Worm (Caenorhabditis elegans) whole organism, late embryonic: ENCODE data around the gene sri-45.
"Not testable (repeated sequence)": the region's sequence is repeated elsewhere in the genome, so short reads cannot be mapped to it uniquely, and the experiment has no call there.

ENCODE experiments used
- C38D4.7 ChIP-seq: fragments of 200-800 bp; sonication (Bioruptor generic); optimal IDR thresholded peaks from 2 replicates; lab custom pipeline; 2018; ENCODE audit warnings: mild to moderate bottlenecking, missing genetic modification characterization, moderate library complexity, missing compliant biosample characterization
- ahr-1 ChIP-seq: sonication (generic microtip); optimal IDR thresholded peaks from 2 replicates; lab custom pipeline; 2016; ENCODE audit warnings: missing genetic modification characterization, missing compliant biosample characterization
- ceh-14 ChIP-seq: sonication (generic microtip); optimal IDR thresholded peaks from 2 replicates; lab custom pipeline; 2016; ENCODE audit warnings: missing genotype, missing genetic modification characterization, missing compliant biosample characterization
- ceh-18 ChIP-seq: sonication (generic microtip); optimal IDR thresholded peaks from 2 replicates; lab custom pipeline; 2016; ENCODE audit warnings: missing genetic modification characterization, missing compliant biosample characterization
- ceh-19 ChIP-seq: fragments of 200-800 bp; sonication (Bioruptor generic); optimal IDR thresholded peaks from 2 replicates; lab custom pipeline; 2018; ENCODE audit warnings: mild to moderate bottlenecking, missing genetic modification characterization, missing compliant biosample characterization
- ceh-22 ChIP-seq: sonication (generic microtip); optimal IDR thresholded peaks from 2 replicates; lab custom pipeline; 2017; ENCODE audit warnings: missing biosample characterization, missing genetic modification characterization
- ceh-30 ChIP-seq: fragments of 150-350 bp; optimal IDR thresholded peaks from 2 replicates; lab custom pipeline; 2014; ENCODE audit warnings: missing biosample characterization, missing genetic modification characterization
- ceh-31 ChIP-seq: sonication (generic microtip); optimal IDR thresholded peaks from 2 replicates; lab custom pipeline; 2016; ENCODE audit warnings: missing genetic modification characterization, missing compliant biosample characterization
- ceh-48 ChIP-seq: sonication (generic microtip); optimal IDR thresholded peaks from 2 replicates; lab custom pipeline; 2016; ENCODE audit warnings: missing genetic modification characterization, inconsistent platforms, missing compliant biosample characterization
- ceh-9 ChIP-seq: sonication (generic microtip); optimal IDR thresholded peaks from 2 replicates; lab custom pipeline; 2016; ENCODE audit warnings: mild to moderate bottlenecking, missing genetic modification characterization, inconsistent platforms, missing compliant biosample characterization
- dmd-4 ChIP-seq: sonication (generic microtip); optimal IDR thresholded peaks from 2 replicates; lab custom pipeline; 2016; ENCODE audit warnings: borderline replicate concordance, missing genetic modification characterization, missing compliant biosample characterization
- eyg-1 ChIP-seq: sonication (generic microtip); optimal IDR thresholded peaks from 2 replicates; lab custom pipeline; 2016; ENCODE audit warnings: missing genotype, missing genetic modification characterization, missing compliant biosample characterization
- fkh-6 ChIP-seq: sonication (generic microtip); optimal IDR thresholded peaks from 2 replicates; lab custom pipeline; 2016; ENCODE audit warnings: missing genetic modification characterization, missing compliant biosample characterization
- hlh-15 ChIP-seq: sonication (generic microtip); optimal IDR thresholded peaks from 2 replicates; lab custom pipeline; 2016; ENCODE audit warnings: missing genetic modification characterization, missing compliant biosample characterization
- hlh-30 ChIP-seq: sonication (generic microtip); optimal IDR thresholded peaks from 2 replicates; lab custom pipeline; 2017; ENCODE audit warnings: antibody characterized with exemption, missing genetic modification characterization, missing compliant biosample characterization; ENCODE audit not compliant: insufficient read depth
- madf-2 ChIP-seq: sonication (generic microtip); optimal IDR thresholded peaks from 2 replicates; lab custom pipeline; 2017; ENCODE audit warnings: missing genetic modification characterization, missing compliant biosample characterization
- nhr-11 ChIP-seq: fragments of 150-350 bp; optimal IDR thresholded peaks from 2 replicates; lab custom pipeline; 2014; ENCODE audit warnings: missing biosample characterization, missing genetic modification characterization
- nhr-232 ChIP-seq: sonication (generic microtip); optimal IDR thresholded peaks from 2 replicates; lab custom pipeline; 2016; ENCODE audit warnings: missing genetic modification characterization, missing compliant biosample characterization
- odd-2 ChIP-seq: sonication (generic microtip); optimal IDR thresholded peaks from 2 replicates; lab custom pipeline; 2017; ENCODE audit warnings: antibody characterized with exemption, mild to moderate bottlenecking, missing genetic modification characterization, missing compliant biosample characterization
- pag-3 ChIP-seq: sonication (generic microtip); optimal IDR thresholded peaks from 2 replicates; lab custom pipeline; 2016; ENCODE audit warnings: missing compliant biosample characterization, missing genetic modification characterization, borderline replicate concordance
- pat-9 ChIP-seq: fragments of 200-800 bp; sonication (Bioruptor generic); optimal IDR thresholded peaks from 2 replicates; lab custom pipeline; 2018; ENCODE audit warnings: mild to moderate bottlenecking, missing genetic modification characterization, moderate library complexity, missing compliant biosample characterization
- pax-1 ChIP-seq: fragments of 150-350 bp; optimal IDR thresholded peaks from 2 replicates; lab custom pipeline; 2014; ENCODE audit warnings: missing biosample characterization, missing genetic modification characterization
- pha-2 ChIP-seq: sonication (generic microtip); optimal IDR thresholded peaks from 2 replicates; lab custom pipeline; 2017; ENCODE audit warnings: mild to moderate bottlenecking, missing genetic modification characterization, missing compliant biosample characterization
- pqm-1 ChIP-seq: sonication (generic microtip); optimal IDR thresholded peaks from 2 replicates; lab custom pipeline; 2016; ENCODE audit warnings: missing genetic modification characterization, missing compliant biosample characterization
- ref-2 ChIP-seq: sonication (generic microtip); optimal IDR thresholded peaks from 2 replicates; lab custom pipeline; 2016; ENCODE audit warnings: missing genetic modification characterization, missing compliant biosample characterization
- rnt-1 ChIP-seq: sonication (generic microtip); optimal IDR thresholded peaks from 2 replicates; lab custom pipeline; 2016; ENCODE audit warnings: missing genetic modification characterization, missing compliant biosample characterization
- sdc-2 ChIP-seq: sonication (generic microtip); optimal IDR thresholded peaks from 2 replicates; lab custom pipeline; 2016; ENCODE audit warnings: missing genotype, missing genetic modification characterization, missing compliant biosample characterization
- tbx-2 ChIP-seq: sonication (generic microtip); optimal IDR thresholded peaks from 2 replicates; lab custom pipeline; 2016; ENCODE audit warnings: missing genetic modification characterization, missing compliant biosample characterization
- ttx-3 ChIP-seq: sonication (generic microtip); optimal IDR thresholded peaks from 2 replicates; lab custom pipeline; 2016; ENCODE audit warnings: missing genetic modification reagents, missing genetic modification characterization, missing compliant biosample characterization
- unc-3 ChIP-seq, 2 experiments: fragments of 200-800 bp in 1 of 2; sonication (Bioruptor generic) in 1 of 2; sonication (generic microtip) in 1 of 2; conservative IDR thresholded peaks in 1 of 2; optimal IDR thresholded peaks in 1 of 2; 2 replicates each; pipeline versions ENCODE4 v1.3.6 to Lab custom; 2016 to 2022; ENCODE audit warnings: missing compliant biosample characterization in 2 of 2, missing genetic modification characterization in 2 of 2, missing genetic modification reagents in 1 of 2
- unc-55 ChIP-seq: sonication (generic microtip); optimal IDR thresholded peaks from 2 replicates; lab custom pipeline; 2017; ENCODE audit warnings: missing biosample characterization, missing genetic modification reagents, missing genetic modification characterization
- zip-5 ChIP-seq: sonication (generic microtip); optimal IDR thresholded peaks from 2 replicates; lab custom pipeline; 2016; ENCODE audit warnings: missing genetic modification characterization, missing compliant biosample characterization

sri-45 gene

ce11 chrII:661696-662095, at the start of gene sri-45:
Gene sri-45 (minus strand): TSS chrII:661796.
- TF ChIP-seq ceh-48 (no peak), sdc-2 (tag; lab: Kevin White, UChicago) (no peak), nhr-11 (tag; lab: Kevin White, UChicago) (no peak), pat-9 (tag; lab: Kevin White, UChicago) (no peak), tbx-2 (tag; lab: Kevin White, UChicago) (no peak), ceh-14 (tag; lab: Kevin White, UChicago) (no peak)

- TF ChIP-seq rnt-1 (tag; lab: Kevin White, UChicago) (no peak), ceh-31 (tag; lab: Kevin White, UChicago) (no peak), ceh-19 (GFP tag; lab: Kevin White, UChicago) (no peak), ceh-22 (no peak), hlh-30 (no peak), madf-2 (tag; lab: Kevin White, UChicago) (no peak), hlh-15 (tag; lab: Kevin White, UChicago) (no peak), pqm-1 (tag; lab: Kevin White, UChicago) (no peak)
Observed at ce11 chrII:709081-709480, 47.5 kb upstream of the sri-45 start, which contains the start of gene T02H6.1. Gene T02H6.1 (plus strand): TSS chrII:709381.

- TF ChIP-seq ahr-1 (tag; lab: Kevin White, UChicago) (no peak), madf-2 (tag; lab: Kevin White, UChicago) (no peak), unc-55 (no peak), ceh-18 (tag; lab: Kevin White, UChicago) (no peak), pag-3 (tag; lab: Kevin White, UChicago) (no peak), ceh-30 (tag; lab: Kevin White, UChicago) (no peak), ceh-9 (tag; lab: Kevin White, UChicago) (no peak), ref-2 (tag; lab: Kevin White, UChicago) (no peak), eyg-1 (tag; lab: Kevin White, UChicago) (no peak), hlh-30 (no peak), dmd-4 (tag; lab: Kevin White, UChicago) (no peak), ttx-3 (tag; lab: Kevin White, UChicago) (no peak), nhr-232 (tag; lab: Kevin White, UChicago) (no peak), zip-5 (tag; lab: Kevin White, UChicago) (no peak), C38D4.7 (GFP tag; lab: Kevin White, UChicago) (no peak), ceh-22 (no peak)
Observed at ce11 chrII:701371-702139, 40.0 kb upstream of the sri-45 start, which contains the start of gene thoc-1. Gene thoc-1 (plus strand): TSS chrII:702107.

ce11 chrII:701025-701370, 39.4 kb upstream of the sri-45 start, which contains the start of gene T02H6.11:
Gene T02H6.11 (minus strand): TSS chrII:701125.
- TF ChIP-seq fkh-6 (tag; lab: Kevin White, UChicago): no peak
- no peak for TF ChIP-seq unc-3 (GFP tag; conservative IDR thresholded peaks at IDR 0.05; lab: Robert Waterston, UW)
- no peak for TF ChIP-seq unc-3 (tag; optimal IDR thresholded peaks at IDR 0.05; lab: Kevin White, UChicago)
- no peak for TF ChIP-seq pqm-1 (tag; lab: Kevin White, UChicago)
- no peak for TF ChIP-seq pax-1 (tag; lab: Kevin White, UChicago)
- TF ChIP-seq pha-2 (tag; lab: Kevin White, UChicago): no peak
- TF ChIP-seq dmd-4 (tag; lab: Kevin White, UChicago): no peak
- no peak for TF ChIP-seq odd-2

ce11 chrII:695079-695478, 33.5 kb upstream of the sri-45 start:
- 0 out of 2 replicates have a peak, but pooled peaks have one; percentile 8 for TF ChIP-seq unc-3 (GFP tag; conservative IDR thresholded peaks at IDR 0.05; lab: Robert Waterston, UW)
- TF ChIP-seq unc-3 (tag; optimal IDR thresholded peaks at IDR 0.05; lab: Kevin White, UChicago): not testable (repeated sequence)
